Worm (Caenorhabditis elegans) whole organism, L3 larva: Measurements from ENCODE around the gene C41H7.2.

Source experiments
- R02D3.7 ChIP-seq: fragments of 150-350 bp; optimal IDR thresholded peaks from 2 replicates; lab custom pipeline; 2014; ENCODE audit warnings: missing biosample characterization, missing genetic modification characterization
- ama-1 ChIP-seq: fragments of 150-350 bp; optimal IDR thresholded peaks from 2 replicates; lab custom pipeline; 2018
- egl-27 ChIP-seq: sonication (generic microtip); optimal IDR thresholded peaks from 4 replicates; lab custom pipeline; 2017; ENCODE audit warnings: missing biosample characterization, missing genetic modification reagents, missing genetic modification characterization
- lin-15B ChIP-seq: fragments of 150-350 bp; optimal IDR thresholded peaks from 2 replicates; lab custom pipeline; 2014; ENCODE audit warnings: missing biosample characterization, missing genetic modification characterization
- lin-39 ChIP-seq: fragments of 150-350 bp; optimal IDR thresholded peaks from 2 replicates; lab custom pipeline; 2018; ENCODE audit warnings: missing biosample characterization, missing genetic modification reagents, missing genetic modification characterization
- nhr-237 ChIP-seq: fragments of 150-350 bp; optimal IDR thresholded peaks from 2 replicates; lab custom pipeline; 2014; ENCODE audit warnings: missing biosample characterization, missing genetic modification characterization
- pha-4 ChIP-seq: fragments of 150-350 bp; optimal IDR thresholded peaks from 2 replicates; lab custom pipeline; 2014; ENCODE audit warnings: missing biosample characterization, missing genetic modification reagents, missing genetic modification characterization
- snpc-4 ChIP-seq: fragments of 150-350 bp; optimal IDR thresholded peaks from 2 replicates; lab custom pipeline; 2014; ENCODE audit warnings: missing biosample characterization, missing genetic modification characterization

DNA sequence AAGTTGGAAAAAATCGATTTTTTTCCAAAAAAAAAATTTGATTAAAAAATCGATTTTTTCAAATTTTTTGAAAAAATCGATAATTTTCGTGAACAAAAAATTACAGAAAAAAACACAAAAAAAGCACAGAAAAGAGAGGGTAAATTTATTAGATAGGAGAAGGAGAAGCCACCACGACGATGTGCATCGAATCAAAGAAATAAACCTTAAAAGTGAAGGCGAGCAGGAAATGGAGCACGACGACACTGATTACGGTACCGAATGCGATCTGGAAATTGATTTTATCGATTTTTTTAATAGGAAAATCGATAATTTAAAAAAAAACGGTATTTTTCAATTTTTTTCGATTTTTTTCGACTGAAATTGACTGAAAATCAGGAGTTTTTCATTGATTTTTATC, 50.5 kb downstream of the C41H7.2 start:
- TF ChIP-seq nhr-237 (tag; lab: Kevin White, UChicago) (no peak), lin-15B (tag; lab: Kevin White, UChicago) (no peak), snpc-4 (tag; lab: Kevin White, UChicago) (no peak), egl-27 (tag; lab: Kevin White, UChicago) (no peak), lin-39 (no peak), R02D3.7 (no peak), ama-1 (lab: Kevin White, UChicago) (no peak), pha-4 (tag; lab: Kevin White, UChicago) (no peak)
